Worm (Caenorhabditis elegans) whole organism, L4/young adult: ENCODE results near the gene fat-4.

ENCODE experiments used
- dao-5 ChIP-seq: sonication (generic microtip); optimal IDR thresholded peaks from 2 replicates; lab custom pipeline; 2016; ENCODE audit warnings: missing genotype, missing genetic modification characterization, moderate library complexity, missing compliant biosample characterization
- him-1 ChIP-seq: sonication (generic microtip); optimal IDR thresholded peaks from 2 replicates; lab custom pipeline; 2016; ENCODE audit warnings: missing genotype, missing genetic modification reagents, missing genetic modification characterization, missing compliant biosample characterization

DNA sequence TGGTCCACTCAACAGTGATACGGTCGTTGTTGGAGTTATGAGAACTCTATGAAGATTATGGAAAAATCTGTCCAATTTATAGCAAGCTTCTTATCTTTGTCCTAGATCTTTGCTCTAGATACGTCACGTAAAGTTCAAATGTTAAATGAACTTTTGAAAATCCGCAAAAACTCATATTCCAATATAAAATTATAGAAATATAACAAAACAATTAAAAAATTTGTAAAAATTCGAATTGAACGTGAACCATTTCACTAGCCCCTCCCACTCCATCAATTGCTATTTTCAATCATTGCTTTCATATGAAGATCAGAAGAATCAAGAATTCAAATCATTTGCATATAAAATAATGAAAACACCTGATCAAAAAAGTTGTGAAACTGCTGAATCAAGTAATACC, 33.4 kb downstream of the fat-4 start, which contains the start of gene kin-21:
- TF ChIP-seq dao-5 (tag; lab: Kevin White, UChicago) (no peak), him-1 (no peak)
